Fruit fly (Drosophila melanogaster): ENCODE results near the gene Dbct.

Dbct gene

dm6 chrX:15074646-15075351, 11.1 kb upstream of the Dbct start (continued):
- TF ChIP-seq lmd (GFP tag; IDR thresholded peaks at IDR 0.05) (peak; percentile 91), CG14965 (GFP tag; optimal IDR thresholded peaks at IDR 0.05; ENCODE audit: borderline replicate concordance) (peak; percentile 57), ash1 (GFP tag; optimal IDR thresholded peaks at IDR 0.05) (peak; percentile 74), CG8281 (tag; optimal IDR thresholded peaks at IDR 0.05) (peak; percentile 57), ac (GFP tag; optimal IDR thresholded peaks at IDR 0.05) (no peak), Dip2 (GFP tag; IDR thresholded peaks at IDR 0.05) (peak; percentile 39), HmgD (GFP tag; optimal IDR thresholded peaks at IDR 0.05) (peak; percentile 75), Nf-YA (GFP tag; IDR thresholded peaks at IDR 0.05) (peak; percentile 66), CG10543 (GFP tag; optimal IDR thresholded peaks at IDR 0.05) (peak; percentile 95), Rfx (GFP tag; IDR thresholded peaks at IDR 0.05) (peak; percentile 97), CG11560 (tag; IDR thresholded peaks at IDR 0.05) (peak; percentile 80), CG17568 (GFP tag; optimal IDR thresholded peaks at IDR 0.05) (peak; percentile 77), lab (GFP tag; optimal IDR thresholded peaks at IDR 0.05) (peak; percentile 94), wor (GFP tag; IDR thresholded peaks at IDR 0.05) (peak; percentile 66), CG9797 (GFP tag; optimal IDR thresholded peaks at IDR 0.05) (peak; percentile 26), CG15514 (GFP tag; optimal IDR thresholded peaks at IDR 0.05) (peak; percentile 81), gcm (GFP tag; optimal IDR thresholded peaks at IDR 0.05) (peak; percentile 60), CG12299 (tag; optimal IDR thresholded peaks at IDR 0.05) (peak; percentile 60), Max (GFP tag; optimal IDR thresholded peaks at IDR 0.05) (peak; percentile 58), CG7928 (GFP tag; optimal IDR thresholded peaks at IDR 0.05) (peak; percentile 64), chm (GFP tag; IDR thresholded peaks at IDR 0.05) (peak; percentile 93), CG13624 (GFP tag; optimal IDR thresholded peaks at IDR 0.05) (peak; percentile 93), CG4404 (GFP tag; IDR thresholded peaks at IDR 0.05) (peak; percentile 69), CG3065 (GFP tag; optimal IDR thresholded peaks at IDR 0.05) (peak; percentile 73), CG17361 (GFP tag; IDR thresholded peaks at IDR 0.05) (peak; percentile 84), CG8944 (GFP tag; optimal IDR thresholded peaks at IDR 0.05) (peak; percentile 88), CG31441 (GFP tag; IDR thresholded peaks at IDR 0.05) (peak; percentile 84), chinmo (GFP tag; IDR thresholded peaks at IDR 0.05; ENCODE audit: partially characterized antibody) (peak; percentile 73; the same call in 2 of the 4 replicates), twi (tag; optimal IDR thresholded peaks at IDR 0.05) (peak; percentile 68), Sin3A (optimal IDR thresholded peaks at IDR 0.05) (no peak), CG4854 (GFP tag; optimal IDR thresholded peaks at IDR 0.05) (peak; percentile 79), CG7357 (GFP tag; IDR thresholded peaks at IDR 0.05) (peak; percentile 76), CkIIα-i1 (GFP tag; IDR thresholded peaks at IDR 0.05) (peak; percentile 71; the same call in 1 of the 2 replicates), so (GFP tag; IDR thresholded peaks at IDR 0.05) (peak; percentile 82; the same call in 2 of the 3 replicates), nom (GFP tag; optimal IDR thresholded peaks at IDR 0.05) (peak; percentile 97), Hey (tag; optimal IDR thresholded peaks at IDR 0.05) (peak; percentile 67), CG18476 (GFP tag; optimal IDR thresholded peaks at IDR 0.05) (peak; percentile 77), luna (GFP tag; optimal IDR thresholded peaks at IDR 0.05) (peak; percentile 91), dm (GFP tag; optimal IDR thresholded peaks at IDR 0.05) (peak; percentile 84), D19B (GFP tag; optimal IDR thresholded peaks at IDR 0.05) (peak; percentile 72), Med (GFP tag) (peak; percentile 98), Taf1 (GFP tag; IDR thresholded peaks at IDR 0.05) (peak; percentile 82), jing (GFP tag; optimal IDR thresholded peaks at IDR 0.05) (peak; percentile 71), gem (tag; optimal IDR thresholded peaks at IDR 0.05) (peak; percentile 91), CG18619 (GFP tag; optimal IDR thresholded peaks at IDR 0.05) (peak; percentile 86), Ets97D (GFP tag; optimal IDR thresholded peaks at IDR 0.05) (peak; percentile 68), CG12769 (tag; optimal IDR thresholded peaks at IDR 0.05) (peak; percentile 92), CG6689 (GFP tag; IDR thresholded peaks at IDR 0.05) (peak; percentile 84), fd64A (GFP tag; optimal IDR thresholded peaks at IDR 0.05) (peak; percentile 48)

Data from whole organism, embryonic.